Fruit fly (Drosophila melanogaster) whole organism, wandering third instar larva: ENCODE measurements around the gene UGP.

Experiments used
- Abd-B ChIP-seq: fragments of >200 bp; optimal IDR thresholded peaks from 2 replicates; lab custom pipeline; 2017; ENCODE audit warnings: missing biosample characterization, missing genetic modification characterization
- CG32264 ChIP-seq: fragments of 200-800 bp; sonication (Bioruptor generic); optimal IDR thresholded peaks from 2 replicates; lab custom pipeline; 2016; ENCODE audit warnings: missing biosample characterization, missing genetic modification characterization
- CG9705 ChIP-seq: fragments of 200-800 bp; sonication (Bioruptor generic); optimal IDR thresholded peaks from 2 replicates; lab custom pipeline; 2018; ENCODE audit warnings: missing biosample characterization, mild to moderate bottlenecking, missing genetic modification characterization
- CrebA ChIP-seq: fragments of 200-800 bp; sonication (Bioruptor generic); optimal IDR thresholded peaks from 2 replicates; lab custom pipeline; 2016; ENCODE audit warnings: missing biosample characterization, mild to moderate bottlenecking, missing genetic modification characterization, borderline replicate concordance
- Dfd ChIP-seq: fragments of >200 bp; optimal IDR thresholded peaks from 2 replicates; lab custom pipeline; 2017; ENCODE audit warnings: missing biosample characterization, missing genetic modification characterization
- Dif ChIP-seq: fragments of 200-275, 200-300 bp; sonication (Bioruptor generic); optimal IDR thresholded peaks from 2 replicates; lab custom pipeline; 2018; ENCODE audit warnings: missing biosample characterization, missing genetic modification characterization; ENCODE audit not compliant: partially characterized antibody
- GATAd ChIP-seq: sonication (Bioruptor generic); optimal IDR thresholded peaks from 2 replicates; lab custom pipeline; 2016; ENCODE audit warnings: missing biosample characterization, missing genetic modification characterization
- HLH106 ChIP-seq: fragments of 200-800 bp; optimal IDR thresholded peaks from 3 replicates; lab custom pipeline; 2019; ENCODE audit warnings: missing biosample characterization, mild to moderate bottlenecking, missing genetic modification characterization, moderate library complexity
- Hnf4 ChIP-seq: fragments of 200-800 bp; sonication (Bioruptor generic); optimal IDR thresholded peaks from 2 replicates; lab custom pipeline; 2016; ENCODE audit warnings: missing biosample characterization, mild to moderate bottlenecking, missing genetic modification characterization
- Hr78 ChIP-seq: fragments of >200 bp; optimal IDR thresholded peaks from 2 replicates; lab custom pipeline; 2017; ENCODE audit warnings: missing biosample characterization, missing genetic modification characterization
- Hr83 ChIP-seq: fragments of 200-300 bp; sonication (Bioruptor generic); optimal IDR thresholded peaks from 2 replicates; lab custom pipeline; 2016; ENCODE audit warnings: missing biosample characterization, mild to moderate bottlenecking, missing genetic modification characterization, moderate library complexity; ENCODE audit not compliant: poor library complexity, severe bottlenecking
- Jra ChIP-seq: sonication (Bioruptor generic); optimal IDR thresholded peaks from 2 replicates; lab custom pipeline; 2016; ENCODE audit warnings: missing biosample characterization, missing genetic modification characterization
- Mio ChIP-seq: sonication (Bioruptor generic); optimal IDR thresholded peaks from 2 replicates; lab custom pipeline; 2016; ENCODE audit warnings: missing biosample characterization, missing genetic modification characterization
- Myc ChIP-seq: fragments of >200 bp; optimal IDR thresholded peaks from 2 replicates; lab custom pipeline; 2017
- N ChIP-seq: fragments of >200 bp; optimal IDR thresholded peaks from 2 replicates; lab custom pipeline; 2018; ENCODE audit warnings: missing biosample characterization, missing external identifiers, missing genetic modification characterization
- OdsH ChIP-seq: fragments of 200-800 bp; sonication (Bioruptor generic); optimal IDR thresholded peaks from 2 replicates; lab custom pipeline; 2016; ENCODE audit warnings: missing biosample characterization, mild to moderate bottlenecking, missing genetic modification characterization
- Rel ChIP-seq, 2 experiments: fragments of 200-800 bp; sonication (Bioruptor generic) in 1 of 2; optimal IDR thresholded peaks; 2 replicates in 1 of 2; 3 replicates in 1 of 2; lab custom pipeline; 2016 to 2019; ENCODE audit warnings: mild to moderate bottlenecking in 2 of 2, missing biosample characterization in 2 of 2, missing genetic modification characterization in 2 of 2, moderate library complexity in 1 of 2
- Sp1 ChIP-seq: fragments of 200-800 bp; sonication (Bioruptor generic); optimal IDR thresholded peaks from 3 replicates; lab custom pipeline; 2019; ENCODE audit warnings: missing biosample characterization, mild to moderate bottlenecking, missing genetic modification characterization, moderate library complexity
- Vsx2 ChIP-seq: fragments of 200-300, 225-300 bp; sonication (Bioruptor generic); optimal IDR thresholded peaks from 2 replicates; lab custom pipeline; 2018; ENCODE audit warnings: missing biosample characterization, missing genetic modification characterization; ENCODE audit not compliant: partially characterized antibody
- br ChIP-seq: fragments of 200-800 bp; sonication (Bioruptor generic); optimal IDR thresholded peaks from 2 replicates; lab custom pipeline; 2016; ENCODE audit warnings: missing biosample characterization, missing genetic modification characterization
- brk ChIP-seq: fragments of 200-800 bp; sonication (Bioruptor generic); optimal IDR thresholded peaks from 2 replicates; lab custom pipeline; 2016; ENCODE audit warnings: missing biosample characterization, mild to moderate bottlenecking, missing genetic modification characterization
- dl ChIP-seq, 2 experiments: fragments of 175-275, 200-275 bp in 1 of 2; fragments of 200-275 bp in 1 of 2; sonication (Bioruptor generic); optimal IDR thresholded peaks; lab custom pipeline; 2018; ENCODE audit warnings: mild to moderate bottlenecking in 2 of 2, missing biosample characterization in 2 of 2, missing genetic modification characterization in 2 of 2, moderate library complexity in 2 of 2; ENCODE audit not compliant: partially characterized antibody in 2 of 2, insufficient read depth in 1 of 2
- dmrt93B ChIP-seq: fragments of 200-800 bp; sonication (Bioruptor generic); optimal IDR thresholded peaks from 2 replicates; lab custom pipeline; 2018; ENCODE audit warnings: missing biosample characterization, mild to moderate bottlenecking, missing genetic modification characterization
- dsf ChIP-seq: sonication (Bioruptor generic); optimal IDR thresholded peaks from 2 replicates; lab custom pipeline; 2016; ENCODE audit warnings: missing biosample characterization, missing genetic modification characterization, borderline replicate concordance
- ey ChIP-seq: fragments of 200-800 bp; sonication (Bioruptor generic); optimal IDR thresholded peaks from 2 replicates; lab custom pipeline; 2016; ENCODE audit warnings: missing biosample characterization, missing genetic modification characterization
- foxo ChIP-seq, 2 experiments: fragments of 200-800 bp; sonication (Bioruptor generic); optimal IDR thresholded peaks; 2 replicates in 1 of 2; 3 replicates in 1 of 2; lab custom pipeline; 2016 to 2017; ENCODE audit warnings: missing biosample characterization in 2 of 2, missing genetic modification characterization in 2 of 2
- fru ChIP-seq: fragments of 200-800 bp; sonication (Bioruptor generic); optimal IDR thresholded peaks from 3 replicates; lab custom pipeline; 2016; ENCODE audit warnings: missing biosample characterization, mild to moderate bottlenecking, missing genetic modification characterization
- h ChIP-seq: fragments of 200-800 bp; sonication (Bioruptor generic); optimal IDR thresholded peaks from 3 replicates; lab custom pipeline; 2016; ENCODE audit warnings: missing biosample characterization, mild to moderate bottlenecking, missing genetic modification characterization
- jim ChIP-seq: fragments of 175-275, 200-325 bp; sonication (Bioruptor generic); optimal IDR thresholded peaks from 2 replicates; lab custom pipeline; 2016; ENCODE audit warnings: missing biosample characterization, mild to moderate bottlenecking, missing genetic modification characterization
- lola ChIP-seq: fragments of >200 bp; optimal IDR thresholded peaks from 2 replicates; lab custom pipeline; 2017; ENCODE audit warnings: missing biosample characterization, missing genetic modification characterization
- pan ChIP-seq: fragments of >200 bp; optimal IDR thresholded peaks from 2 replicates; lab custom pipeline; 2017
- psq ChIP-seq: fragments of 200-800 bp; sonication (Bioruptor generic); optimal IDR thresholded peaks from 3 replicates; lab custom pipeline; 2017; ENCODE audit warnings: missing biosample characterization, mild to moderate bottlenecking, missing genetic modification characterization, moderate library complexity
- rgr ChIP-seq: fragments of 200-800 bp; sonication (Bioruptor generic); optimal IDR thresholded peaks from 3 replicates; lab custom pipeline; 2016; ENCODE audit warnings: missing biosample characterization, mild to moderate bottlenecking, missing genetic modification characterization
- sage ChIP-seq: fragments of 200-800 bp; sonication (Bioruptor generic); optimal IDR thresholded peaks from 2 replicates; lab custom pipeline; 2016; ENCODE audit warnings: missing biosample characterization, mild to moderate bottlenecking, missing genetic modification characterization
- sv ChIP-seq: fragments of 200-800 bp; sonication (Bioruptor generic); optimal IDR thresholded peaks from 3 replicates; lab custom pipeline; 2016; ENCODE audit warnings: missing biosample characterization, missing genetic modification characterization
- tai ChIP-seq: sonication (Bioruptor generic); optimal IDR thresholded peaks from 2 replicates; lab custom pipeline; 2016; ENCODE audit warnings: missing biosample characterization, missing genetic modification characterization
- usp ChIP-seq: fragments of >200 bp; optimal IDR thresholded peaks from 2 replicates; lab custom pipeline; 2017; ENCODE audit warnings: missing biosample characterization, missing genetic modification characterization
- woc ChIP-seq: sonication (Bioruptor generic); optimal IDR thresholded peaks from 2 replicates; lab custom pipeline; 2016; ENCODE audit warnings: missing biosample characterization, mild to moderate bottlenecking, missing genetic modification characterization

UGP gene

dm6 chr3L:9379484-9380343, 21.0 kb upstream of the UGP start, which contains the start of gene Hsp67Ba:
Hsp67Ba (minus strand) TSS chr3L:9379534.
- peak; percentile 49 for TF ChIP-seq psq (GFP tag; lab: Kevin White, UChicago)
- TF ChIP-seq Hr83 (GFP tag; lab: Kevin White, UChicago), result peak; percentile 26
- TF ChIP-seq woc (GFP tag; lab: Kevin White, UChicago), result peak; percentile 11
- TF ChIP-seq Dif (GFP tag; lab: Kevin White, UChicago), result peak; percentile 51
- peak; percentile 51 for TF ChIP-seq CrebA
- TF ChIP-seq fru (GFP tag; lab: Kevin White, UChicago), result peak; percentile 22
- no peak for TF ChIP-seq Hr78 (GFP tag; lab: Kevin White, UChicago)
- no peak for TF ChIP-seq CG9705

- TF ChIP-seq dsf (peak; percentile 59), jim (peak; percentile 79), sv (GFP tag; lab: Kevin White, UChicago) (peak; percentile 75), Vsx2 (GFP tag; lab: Kevin White, UChicago) (peak; percentile 67), Hr78 (GFP tag; lab: Kevin White, UChicago) (no peak), psq (GFP tag; lab: Kevin White, UChicago) (peak; percentile 94), sage (peak; percentile 89), lola (GFP tag; lab: Kevin White, UChicago) (no peak), Abd-B (GFP tag; lab: Kevin White, UChicago) (no peak), Dfd (GFP tag; lab: Kevin White, UChicago) (no peak), brk (GFP tag; lab: Kevin White, UChicago) (peak; percentile 97), Hr83 (GFP tag; lab: Kevin White, UChicago) (peak; percentile 6), Dif (GFP tag; lab: Kevin White, UChicago) (peak; percentile 66), foxo (GFP tag; optimal IDR thresholded peaks at IDR 0.05; lab: Kevin White, UChicago) (peak; percentile 52 to 94), GATAd (no peak), Myc (lab: Kevin White, UChicago) (no peak), Jra (GFP tag; lab: Kevin White, UChicago) (peak; percentile 87), Rel (GFP tag; optimal IDR thresholded peaks at IDR 0.05; lab: Kevin White, UChicago) (peak; percentile 0), Rel (tag; optimal IDR thresholded peaks at IDR 0.05; lab: Kevin White, UChicago) (peak; percentile 52), N (GFP tag; lab: Kevin White, UChicago) (no peak), usp (GFP tag; lab: Kevin White, UChicago) (no peak), br (GFP tag; lab: Kevin White, UChicago) (peak; percentile 95), CG32264 (GFP tag; lab: Kevin White, UChicago) (peak; percentile 86), tai (GFP tag; lab: Kevin White, UChicago) (no peak), OdsH (peak; percentile 96), Sp1 (peak; percentile 89), CG9705 (no peak), Hnf4 (GFP tag; lab: Kevin White, UChicago) (peak; percentile 93), ey (GFP tag; lab: Kevin White, UChicago) (peak; percentile 96), pan (lab: Kevin White, UChicago) (no peak), CrebA (no peak), HLH106 (tag; lab: Kevin White, UChicago) (peak; percentile 84), dmrt93B (GFP tag; lab: Kevin White, UChicago) (peak; percentile 60), Mio (GFP tag; lab: Kevin White, UChicago) (peak; percentile 30), dl (GFP tag; optimal IDR thresholded peaks at IDR 0.05; lab: Kevin White, UChicago; ENCODE audit: insufficient read depth in 1 of 2, partially characterized antibody in 2 of 2) (peak; percentile 23 to 25), fru (GFP tag; lab: Kevin White, UChicago) (peak; percentile 95), rgr (peak; percentile 96), woc (GFP tag; lab: Kevin White, UChicago) (peak; percentile 92), h (GFP tag; lab: Kevin White, UChicago) (peak; percentile 97)
- TF ChIP-seq, all 38 proteins: peak for 26
Measured at dm6 chr3L:9377198-9378035, 18.7 kb upstream of the UGP start, which contains the start of gene Hsp26. Hsp26 (minus strand) TSS chr3L:9377427.
